Worm (Caenorhabditis elegans): ENCODE measurements around the gene T16G1.18.

ce11 chrV:12943399-12943798, 7.7 kb upstream of the T16G1.18 start:
- no peak for TF ChIP-seq skn-1 (tag; optimal IDR thresholded peaks at IDR 0.05)
- no peak for TF ChIP-seq unc-62 (GFP tag; optimal IDR thresholded peaks at IDR 0.05)
- TF ChIP-seq jun-1 (tag; optimal IDR thresholded peaks at IDR 0.05): no peak
- no peak for TF ChIP-seq nhr-11 (tag; optimal IDR thresholded peaks at IDR 0.05)
- no peak for TF ChIP-seq lin-15B (tag; optimal IDR thresholded peaks at IDR 0.05)
- no peak for TF ChIP-seq nfya-1 (tag; optimal IDR thresholded peaks at IDR 0.05; ENCODE audit: insufficient read depth)
- no peak for TF ChIP-seq lsy-12 (tag; optimal IDR thresholded peaks at IDR 0.05)
- no peak for TF ChIP-seq nhr-77 (tag; optimal IDR thresholded peaks at IDR 0.05)
- no peak for TF ChIP-seq snpc-4 (tag; optimal IDR thresholded peaks at IDR 0.05)
- no peak for TF ChIP-seq nhr-237 (tag; optimal IDR thresholded peaks at IDR 0.05)
- TF ChIP-seq fkh-2 (tag; optimal IDR thresholded peaks at IDR 0.05): no peak
- no peak for TF ChIP-seq unc-39 (tag; optimal IDR thresholded peaks at IDR 0.05)

Data from whole organism, L3 larva.